Fruit fly (Drosophila melanogaster) whole organism, prepupa: Measurements from ENCODE around the gene CG14573.

Source experiments
- CG10631 ChIP-seq: fragments of 200-800 bp; sonication (Bioruptor generic); optimal IDR thresholded peaks from 2 replicates; lab custom pipeline; 2016; ENCODE audit warnings: missing biosample characterization, missing genetic modification characterization
- CG10669 ChIP-seq: fragments of 200-800 bp; sonication (Bioruptor generic); optimal IDR thresholded peaks from 3 replicates; lab custom pipeline; 2018; ENCODE audit warnings: missing biosample characterization, mild to moderate bottlenecking, missing genetic modification characterization, moderate library complexity
- CG11294 ChIP-seq: fragments of 200-800 bp; sonication (Bioruptor generic); IDR thresholded peaks from 2 replicates; pipeline ENCODE4 v1.3.6; 2022; ENCODE audit warnings: missing biosample characterization, missing genetic modification characterization
- CG11762 ChIP-seq: fragments of 200-800 bp; sonication (Bioruptor generic); optimal IDR thresholded peaks from 3 replicates; lab custom pipeline; 2016; ENCODE audit warnings: missing biosample characterization, missing genetic modification characterization; ENCODE audit not compliant: insufficient read depth
- CG15336 ChIP-seq: fragments of 200-800 bp; sonication (Bioruptor generic); IDR thresholded peaks from 2 replicates; pipeline ENCODE4 v1.3.6; 2022; ENCODE audit warnings: missing biosample characterization, missing genetic modification characterization
- CG1621 ChIP-seq: fragments of 200-800 bp; sonication (Bioruptor generic); optimal IDR thresholded peaks from 3 replicates; lab custom pipeline; 2018; ENCODE audit warnings: missing biosample characterization, mild to moderate bottlenecking, missing genetic modification characterization
- CG16779 ChIP-seq: fragments of 200-800 bp; sonication (Bioruptor generic); optimal IDR thresholded peaks from 3 replicates; lab custom pipeline; 2017; ENCODE audit warnings: missing biosample characterization, mild to moderate bottlenecking, missing genetic modification characterization
- CG3032 ChIP-seq: fragments of 200-800 bp; optimal IDR thresholded peaks from 2 replicates; lab custom pipeline; 2019; ENCODE audit warnings: missing biosample characterization, mild to moderate bottlenecking, missing genetic modification characterization, moderate library complexity
- CG31627 ChIP-seq: fragments of 200-800 bp; sonication (Bioruptor generic); optimal IDR thresholded peaks from 3 replicates; lab custom pipeline; 2016; ENCODE audit warnings: missing biosample characterization, missing genetic modification characterization
- CG32006 ChIP-seq: fragments of 200-800 bp; sonication (Bioruptor generic); optimal IDR thresholded peaks from 3 replicates; lab custom pipeline; 2017; ENCODE audit warnings: missing biosample characterization, mild to moderate bottlenecking, missing genetic modification characterization
- CG34406 ChIP-seq: fragments of 200-800 bp; sonication (Bioruptor generic); optimal IDR thresholded peaks from 3 replicates; lab custom pipeline; 2016; ENCODE audit warnings: missing biosample characterization, missing genetic modification characterization
- CG3919 ChIP-seq: fragments of 200-800 bp; sonication (Bioruptor generic); optimal IDR thresholded peaks from 3 replicates; lab custom pipeline; 2016; ENCODE audit warnings: missing biosample characterization, missing genetic modification characterization
- CG4318 ChIP-seq: fragments of 200-800 bp; sonication (Bioruptor generic); optimal IDR thresholded peaks from 3 replicates; lab custom pipeline; 2017; ENCODE audit warnings: missing biosample characterization, mild to moderate bottlenecking, missing genetic modification characterization
- CG6276 ChIP-seq: fragments of 200-800 bp; sonication (Bioruptor generic); optimal IDR thresholded peaks from 2 replicates; lab custom pipeline; 2017; ENCODE audit warnings: missing biosample characterization, mild to moderate bottlenecking, missing genetic modification characterization
- CG6792 ChIP-seq: fragments of 200-800 bp; sonication (Bioruptor generic); optimal IDR thresholded peaks from 3 replicates; lab custom pipeline; 2016; ENCODE audit warnings: missing biosample characterization, missing genetic modification characterization
- CG6808 ChIP-seq: fragments of 200-800 bp; sonication (Bioruptor generic); optimal IDR thresholded peaks from 3 replicates; lab custom pipeline; 2017; ENCODE audit warnings: missing biosample characterization, missing genetic modification characterization, mild to moderate bottlenecking, moderate library complexity, missing genetic modification reagents
- CG6854 ChIP-seq: fragments of 200-800 bp; sonication (Bioruptor generic); optimal IDR thresholded peaks from 2 replicates; lab custom pipeline; 2017; ENCODE audit warnings: missing biosample characterization, mild to moderate bottlenecking, missing genetic modification characterization
- CG7368 ChIP-seq: fragments of 200-800 bp; sonication (Bioruptor generic); optimal IDR thresholded peaks from 3 replicates; lab custom pipeline; 2016; ENCODE audit warnings: missing biosample characterization, missing genetic modification characterization
- CG8119 ChIP-seq: fragments of 200-800 bp; sonication (Bioruptor generic); IDR thresholded peaks from 3 replicates; pipeline ENCODE4 v1.3.6; 2022; ENCODE audit warnings: missing biosample characterization, missing genetic modification characterization
- CG8319 ChIP-seq: fragments of 200-800 bp; sonication (Bioruptor generic); optimal IDR thresholded peaks from 3 replicates; lab custom pipeline; 2016; ENCODE audit warnings: missing biosample characterization, missing genetic modification characterization
- CG8632 ChIP-seq: fragments of 200-800 bp; sonication (Bioruptor generic); optimal IDR thresholded peaks from 3 replicates; lab custom pipeline; 2016; ENCODE audit warnings: missing biosample characterization, missing genetic modification characterization
- CG9139 ChIP-seq: fragments of 200-800 bp; sonication (Bioruptor generic); optimal IDR thresholded peaks from 3 replicates; lab custom pipeline; 2017; ENCODE audit warnings: missing biosample characterization, mild to moderate bottlenecking, missing genetic modification characterization
- Eip75B ChIP-seq: fragments of 200-800 bp; sonication (Bioruptor generic); optimal IDR thresholded peaks from 3 replicates; lab custom pipeline; 2016; ENCODE audit warnings: missing biosample characterization, missing genetic modification characterization
- Eip78C ChIP-seq: fragments of 200-800 bp; sonication (Bioruptor generic); peaks from one replicate; lab custom pipeline; 2016; ENCODE audit warnings: missing biosample characterization, missing genetic modification characterization
- Ets96B ChIP-seq: fragments of 200-800 bp; optimal IDR thresholded peaks from 2 replicates; lab custom pipeline; 2019; ENCODE audit warnings: missing biosample characterization, mild to moderate bottlenecking, missing genetic modification characterization, moderate library complexity
- Gug ChIP-seq: fragments of 200-800 bp; sonication (Bioruptor generic); IDR thresholded peaks from 2 replicates; pipeline ENCODE4 v1.3.6; 2022; ENCODE audit warnings: missing biosample characterization, missing genetic modification characterization
- Hr39 ChIP-seq: fragments of 200-800 bp; sonication (Bioruptor generic); optimal IDR thresholded peaks from 2 replicates; lab custom pipeline; 2016; ENCODE audit warnings: missing biosample characterization, missing genetic modification characterization
- Hr4 ChIP-seq: fragments of 200-800 bp; sonication (Bioruptor generic); optimal IDR thresholded peaks from 3 replicates; lab custom pipeline; 2016; ENCODE audit warnings: missing biosample characterization, missing genetic modification characterization
- Lpt ChIP-seq: fragments of 200-800 bp; sonication (Bioruptor generic); optimal IDR thresholded peaks from 3 replicates; lab custom pipeline; 2016; ENCODE audit warnings: missing biosample characterization, missing genetic modification characterization
- OdsH ChIP-seq: fragments of 200-800 bp; sonication (Bioruptor generic); optimal IDR thresholded peaks from 3 replicates; lab custom pipeline; 2016; ENCODE audit warnings: missing biosample characterization, missing genetic modification characterization
- Smox ChIP-seq: fragments of 200-800 bp; sonication (Bioruptor generic); optimal IDR thresholded peaks from 3 replicates; lab custom pipeline; 2016; ENCODE audit warnings: missing biosample characterization, missing genetic modification characterization
- Sox15 ChIP-seq: fragments of 200-800 bp; sonication (Bioruptor generic); optimal IDR thresholded peaks from 3 replicates; lab custom pipeline; 2016; ENCODE audit warnings: missing biosample characterization, missing genetic modification characterization
- achi ChIP-seq: fragments of 200-800 bp; sonication (Bioruptor generic); optimal IDR thresholded peaks from 3 replicates; lab custom pipeline; 2016; ENCODE audit warnings: missing biosample characterization, missing genetic modification characterization
- acj6 ChIP-seq: fragments of 200-800 bp; sonication (Bioruptor generic); optimal IDR thresholded peaks from 3 replicates; lab custom pipeline; 2016; ENCODE audit warnings: missing biosample characterization, missing genetic modification characterization
- dsx ChIP-seq: fragments of 200-800 bp; optimal IDR thresholded peaks from 3 replicates; lab custom pipeline; 2019; ENCODE audit warnings: missing biosample characterization, mild to moderate bottlenecking, missing genetic modification characterization, moderate library complexity; ENCODE audit not compliant: poor library complexity, severe bottlenecking
- fd59A ChIP-seq: fragments of 200-800 bp; sonication (Bioruptor generic); optimal IDR thresholded peaks from 2 replicates; lab custom pipeline; 2017; ENCODE audit warnings: missing biosample characterization, mild to moderate bottlenecking, missing genetic modification characterization, missing genetic modification reagents
- fd85E ChIP-seq: fragments of 200-800 bp; sonication (Bioruptor generic); optimal IDR thresholded peaks from 3 replicates; lab custom pipeline; 2016; ENCODE audit warnings: missing biosample characterization, missing genetic modification characterization
- fkh ChIP-seq: fragments of 200-800 bp; sonication (Bioruptor generic); optimal IDR thresholded peaks from 3 replicates; lab custom pipeline; 2017; ENCODE audit warnings: missing biosample characterization, mild to moderate bottlenecking, missing genetic modification characterization, moderate library complexity
- lz ChIP-seq: fragments of 200-800 bp; sonication (Bioruptor generic); optimal IDR thresholded peaks from 3 replicates; lab custom pipeline; 2016; ENCODE audit warnings: missing biosample characterization, missing genetic modification characterization
- net ChIP-seq: fragments of 200-800 bp; sonication (Bioruptor generic); optimal IDR thresholded peaks from 3 replicates; lab custom pipeline; 2016; ENCODE audit warnings: missing biosample characterization, missing genetic modification characterization
- pdm3 ChIP-seq: fragments of 200-800 bp; sonication (Bioruptor generic); optimal IDR thresholded peaks from 3 replicates; lab custom pipeline; 2016; ENCODE audit warnings: missing biosample characterization, missing genetic modification characterization
- salr ChIP-seq, 2 experiments: fragments of 200-800 bp; sonication (Bioruptor generic); optimal IDR thresholded peaks; 3 replicates each; lab custom pipeline; 2016 to 2018; ENCODE audit warnings: missing biosample characterization in 2 of 2, missing genetic modification characterization in 2 of 2, mild to moderate bottlenecking in 1 of 2
- spab ChIP-seq: fragments of 200-800 bp; sonication (Bioruptor generic); optimal IDR thresholded peaks from 2 replicates; lab custom pipeline; 2017; ENCODE audit warnings: missing biosample characterization, mild to moderate bottlenecking, missing genetic modification characterization, missing genetic modification reagents
- ss ChIP-seq, 2 experiments: fragments of 200-800 bp; sonication (Bioruptor generic); optimal IDR thresholded peaks; 2 replicates in 1 of 2; 3 replicates in 1 of 2; lab custom pipeline; 2017 to 2018; ENCODE audit warnings: mild to moderate bottlenecking in 2 of 2, missing biosample characterization in 2 of 2, missing genetic modification characterization in 2 of 2, moderate library complexity in 1 of 2
- svp ChIP-seq: fragments of 200-800 bp; sonication (Bioruptor generic); peaks from one replicate; lab custom pipeline; 2016; ENCODE audit warnings: missing biosample characterization, missing genetic modification characterization
- vri ChIP-seq: fragments of 200-800 bp; sonication (Bioruptor generic); optimal IDR thresholded peaks from 3 replicates; lab custom pipeline; 2016; ENCODE audit warnings: missing biosample characterization, mild to moderate bottlenecking, missing genetic modification characterization

The CG14573 gene

DNA sequence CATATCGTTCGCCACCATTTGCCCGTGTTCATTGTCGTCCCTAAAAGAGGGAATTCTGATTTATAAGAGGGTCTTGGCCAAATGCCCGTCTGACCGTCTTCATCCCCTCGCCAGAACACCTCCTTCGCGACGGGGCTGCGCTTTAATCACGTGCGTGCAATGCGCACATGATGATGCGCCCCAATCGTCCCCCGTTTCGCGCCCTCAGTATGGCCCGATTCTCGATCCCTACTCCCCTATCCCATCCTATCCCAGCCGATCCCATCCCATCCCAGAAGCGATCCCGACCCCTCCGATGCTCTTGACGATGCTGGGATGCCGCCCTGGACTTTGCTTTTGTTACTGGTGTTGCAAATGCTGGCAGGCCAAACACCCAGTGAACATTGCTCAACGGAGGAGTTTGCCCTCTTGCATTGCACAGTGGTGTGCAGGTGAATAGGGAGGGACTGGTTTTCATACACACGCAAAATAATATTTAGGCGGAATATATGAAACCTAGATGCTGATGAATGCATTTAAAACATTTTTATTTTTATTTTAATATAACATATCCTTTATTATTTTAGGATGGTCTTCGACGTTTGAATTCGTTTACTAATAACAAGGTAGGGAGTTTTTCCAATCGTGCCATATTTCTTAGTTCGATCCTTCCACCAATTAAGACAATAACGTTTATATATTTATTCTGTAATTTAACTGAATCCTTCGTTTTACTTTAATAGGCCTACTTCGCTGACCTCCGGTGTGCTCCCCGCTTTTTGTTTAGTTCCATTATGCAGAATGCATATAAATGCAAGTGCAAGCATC, 23.9 kb upstream of the CG14573 start (continued):
- TF ChIP-seq CG4318 (GFP tag; lab: Kevin White, UChicago) (peak; percentile 60), CG6854 (peak; percentile 21), CG15336 (GFP tag; lab: Robert Waterston, UW) (peak; percentile 77), Sox15 (GFP tag; lab: Kevin White, UChicago) (peak; percentile 69), CG11294 (GFP tag; lab: Robert Waterston, UW) (peak; percentile 33; the same call in 1 of the 2 replicates), Eip78C (GFP tag; lab: Kevin White, UChicago) (peak; percentile 96), fd59A (GFP tag; lab: Kevin White, UChicago) (peak; percentile 89), Lpt (GFP tag; lab: Kevin White, UChicago) (peak; percentile 63), CG10669 (peak; percentile 85), fkh (GFP tag; lab: Kevin White, UChicago) (no peak), dsx (GFP tag; lab: Kevin White, UChicago) (peak; percentile 81), CG3032 (tag; lab: Kevin White, UChicago) (peak; percentile 88), achi (GFP tag; lab: Kevin White, UChicago) (peak; percentile 85), CG6808 (GFP tag; lab: Kevin White, UChicago) (peak; percentile 95)

- peak; percentile 85 for TF ChIP-seq Eip78C (GFP tag; lab: Kevin White, UChicago)
- no peak for TF ChIP-seq lz (GFP tag; lab: Kevin White, UChicago)
- TF ChIP-seq CG10631 (GFP tag; lab: Kevin White, UChicago) = peak; percentile 58
- peak; percentile 16 for TF ChIP-seq net
- peak; percentile 14 for TF ChIP-seq CG31627 (GFP tag; lab: Kevin White, UChicago)
- peak; percentile 83 for TF ChIP-seq CG32006 (GFP tag; lab: Kevin White, UChicago)
- no peak for TF ChIP-seq vri
- TF ChIP-seq Gug (GFP tag; lab: Robert Waterston, UW) = peak; percentile 13; the same call in 1 of the 2 replicates
- TF ChIP-seq CG9139 (GFP tag; lab: Kevin White, UChicago) = no peak
- TF ChIP-seq CG8319 (GFP tag; lab: Kevin White, UChicago) = no peak
- TF ChIP-seq Hr4 = peak; percentile 70
- no peak for TF ChIP-seq fd85E (GFP tag; lab: Kevin White, UChicago)
- TF ChIP-seq Ets96B = peak; percentile 46
- TF ChIP-seq spab = peak; percentile 28
- TF ChIP-seq CG3032 (tag; lab: Kevin White, UChicago) = peak; percentile 41
- no peak for TF ChIP-seq CG11294 (GFP tag; lab: Robert Waterston, UW)
- TF ChIP-seq svp (GFP tag; lab: Kevin White, UChicago) = no peak
- TF ChIP-seq Hr39 (GFP tag; lab: Kevin White, UChicago) = peak; percentile 25
- TF ChIP-seq pdm3 (GFP tag; lab: Kevin White, UChicago) = peak; percentile 49
- peak; percentile 31; the same call in 1 of the 2 replicates for TF ChIP-seq CG15336 (GFP tag; lab: Robert Waterston, UW)
- no peak for TF ChIP-seq ss (GFP tag; optimal IDR thresholded peaks at IDR 0.05; lab: Kevin White, UChicago)
- peak; percentile 48 for TF ChIP-seq CG3919 (GFP tag; lab: Kevin White, UChicago)
- peak; percentile 3 for TF ChIP-seq CG6792 (GFP tag; lab: Kevin White, UChicago)
- TF ChIP-seq OdsH (GFP tag; lab: Kevin White, UChicago) = peak; percentile 54
- TF ChIP-seq Sox15 (GFP tag; lab: Kevin White, UChicago) = no peak
- peak; percentile 11 for TF ChIP-seq CG6276
- no peak for TF ChIP-seq dsx (GFP tag; lab: Kevin White, UChicago)
- peak; percentile 35 for TF ChIP-seq fd59A (GFP tag; lab: Kevin White, UChicago)
- peak; percentile 29 for TF ChIP-seq Eip75B (GFP tag; lab: Kevin White, UChicago)
- peak; percentile 46; the same call in 1 of the 3 replicates for TF ChIP-seq CG8119 (GFP tag; lab: Robert Waterston, UW)
- TF ChIP-seq acj6 (GFP tag; lab: Kevin White, UChicago) = peak; percentile 38
- TF ChIP-seq CG8632 = no peak
- TF ChIP-seq CG34406 (GFP tag; lab: Kevin White, UChicago) = no peak
- TF ChIP-seq CG1621 (tag; lab: Kevin White, UChicago) = peak; percentile 3
- no peak for TF ChIP-seq achi (GFP tag; lab: Kevin White, UChicago)
- TF ChIP-seq CG11762 (GFP tag; lab: Kevin White, UChicago) = no peak
- peak; percentile 13 for TF ChIP-seq CG16779 (tag; lab: Kevin White, UChicago)
- TF ChIP-seq Smox (GFP tag; lab: Kevin White, UChicago) = peak; percentile 25
- peak in 1 of 2 experiments; percentile 68 for TF ChIP-seq salr (GFP tag; optimal IDR thresholded peaks at IDR 0.05; lab: Kevin White, UChicago)
- TF ChIP-seq fkh (GFP tag; lab: Kevin White, UChicago) = no peak
- no peak for TF ChIP-seq CG7368 (GFP tag; lab: Kevin White, UChicago)
- TF ChIP-seq CG10669 = peak; percentile 9
Measured at dm6 chr3L:21715974-21716373, 17.9 kb upstream of the CG14573 start.
